Fruit fly (Drosophila melanogaster) whole organism, embryonic: Measurements from ENCODE around the gene prt.
A peak's percentile ranks its signal among the peaks of the same experiment; 100 is the strongest.

ENCODE experiments used
- ATbp ChIP-seq: fragments of 200-800 bp; sonication (Bioruptor generic); optimal IDR thresholded peaks from 2 replicates; lab custom pipeline; 2017; ENCODE audit warnings: missing biosample characterization, mild to moderate bottlenecking, missing genetic modification characterization, missing genetic modification reagents
- Antp ChIP-seq: fragments of 200-800 bp; sonication (Bioruptor generic); optimal IDR thresholded peaks from 3 replicates; lab custom pipeline; 2016; ENCODE audit warnings: missing biosample characterization, missing genetic modification characterization
- Awh ChIP-seq: fragments of 200-800 bp; sonication (Bioruptor generic); IDR thresholded peaks from 2 replicates; pipeline ENCODE4, ENCODE4 v1.3.6; 2022; ENCODE audit warnings: missing biosample characterization, missing genetic modification characterization
- B-H1 ChIP-seq: fragments of 200-800 bp; sonication (Bioruptor generic); IDR thresholded peaks from 3 replicates; pipeline ENCODE4 v1.3.6; 2022; ENCODE audit warnings: missing biosample characterization, missing genetic modification characterization
- CG10209 ChIP-seq: fragments of 200-800 bp; sonication (Bioruptor generic); optimal IDR thresholded peaks from 3 replicates; lab custom pipeline; 2017; ENCODE audit warnings: missing biosample characterization, mild to moderate bottlenecking, missing genetic modification characterization, missing genetic modification reagents
- CG11398 ChIP-seq: fragments of 200-800 bp; sonication (Bioruptor generic); optimal IDR thresholded peaks from 2 replicates; lab custom pipeline; 2016; ENCODE audit warnings: missing biosample characterization, missing genetic modification characterization
- CG11504 ChIP-seq: fragments of 200-800 bp; sonication (Bioruptor generic); optimal IDR thresholded peaks from 3 replicates; lab custom pipeline; 2019; ENCODE audit warnings: missing biosample characterization, mild to moderate bottlenecking, missing genetic modification characterization, moderate library complexity
- CG12071 ChIP-seq: fragments of 200-800 bp; sonication (Bioruptor generic); optimal IDR thresholded peaks from 3 replicates; lab custom pipeline; 2018; ENCODE audit warnings: missing biosample characterization, mild to moderate bottlenecking, missing genetic modification characterization
- CG12769 ChIP-seq: fragments of 200-800 bp; sonication (Bioruptor generic); optimal IDR thresholded peaks from 2 replicates; lab custom pipeline; 2019; ENCODE audit warnings: missing biosample characterization, mild to moderate bottlenecking, missing genetic modification characterization, moderate library complexity
- CG1529 ChIP-seq: fragments of 200-800 bp; sonication (Bioruptor generic); optimal IDR thresholded peaks from 3 replicates; lab custom pipeline; 2018; ENCODE audit warnings: missing biosample characterization, missing genetic modification characterization
- CG1603 ChIP-seq: fragments of 200-800 bp; sonication (Bioruptor generic); optimal IDR thresholded peaks from 2 replicates; lab custom pipeline; 2019; ENCODE audit warnings: missing biosample characterization, mild to moderate bottlenecking, missing genetic modification characterization, moderate library complexity
- CG1832 ChIP-seq: fragments of 200-800 bp; sonication (Bioruptor generic); optimal IDR thresholded peaks from 2 replicates; lab custom pipeline; 2017; ENCODE audit warnings: missing biosample characterization, mild to moderate bottlenecking, missing genetic modification characterization, inconsistent platforms
- CG2120 ChIP-seq: fragments of 200-800 bp; sonication (Bioruptor generic); optimal IDR thresholded peaks from 3 replicates; lab custom pipeline; 2016; ENCODE audit warnings: missing biosample characterization, missing genetic modification characterization
- CG31365 ChIP-seq: fragments of 200-800 bp; sonication (Bioruptor generic); optimal IDR thresholded peaks from 2 replicates; lab custom pipeline; 2018; ENCODE audit warnings: missing biosample characterization, mild to moderate bottlenecking, missing genetic modification characterization
- CG33213 ChIP-seq: fragments of 200-800 bp; sonication (Bioruptor generic); optimal IDR thresholded peaks from 3 replicates; lab custom pipeline; 2016; ENCODE audit warnings: missing biosample characterization, missing genetic modification characterization
- Doc2 ChIP-seq: fragments of 200-800 bp; sonication (Bioruptor generic); IDR thresholded peaks from 2 replicates; pipeline ENCODE4 v1.3.6; 2022; ENCODE audit warnings: missing biosample characterization, missing genetic modification characterization
- Eip74EF ChIP-seq, 2 experiments: fragments of 200-800 bp in 1 of 2; fragments of >200 bp in 1 of 2; sonication (Bioruptor generic) in 1 of 2; optimal IDR thresholded peaks; 2 replicates each; lab custom pipeline; 2017 to 2019; ENCODE audit warnings: missing biosample characterization in 2 of 2, missing genetic modification characterization in 2 of 2, mild to moderate bottlenecking in 1 of 2, moderate library complexity in 1 of 2
- H15 ChIP-seq: fragments of 200-800 bp; sonication (Bioruptor generic); IDR thresholded peaks from 3 replicates; pipeline ENCODE4 v1.3.6; 2022; ENCODE audit warnings: missing biosample characterization, missing genetic modification characterization
- H2.0 ChIP-seq: fragments of 200-800 bp; sonication (Bioruptor generic); IDR thresholded peaks from 2 replicates; pipeline ENCODE4 v1.3.6; 2022; ENCODE audit warnings: missing biosample characterization, missing genetic modification characterization
- HLH54F ChIP-seq: fragments of 200-800 bp; sonication (Bioruptor generic); optimal IDR thresholded peaks from 3 replicates; lab custom pipeline; 2016; ENCODE audit warnings: missing biosample characterization, missing genetic modification characterization
- Lhr ChIP-seq: fragments of 200-800 bp; sonication (Bioruptor generic); optimal IDR thresholded peaks from 3 replicates; lab custom pipeline; 2017; ENCODE audit warnings: mild to moderate bottlenecking, missing biosample characterization, missing genetic modification reagents, missing genetic modification characterization
- MBD-R2 ChIP-seq: fragments of 200-800 bp; sonication (Bioruptor generic); IDR thresholded peaks from 2 replicates; pipeline ENCODE4 v1.3.6; 2022; ENCODE audit warnings: missing biosample characterization, missing genetic modification characterization
- Med ChIP-seq: fragments of 200-800 bp; sonication (Bioruptor generic); peaks from one replicate; lab custom pipeline; 2016; ENCODE audit warnings: missing biosample characterization, missing genetic modification characterization, mild to moderate bottlenecking, inconsistent platforms, moderate library complexity
- Optix ChIP-seq: fragments of 200-800 bp; sonication (Bioruptor generic); IDR thresholded peaks from 3 replicates; pipeline ENCODE4 v1.3.6; 2022; ENCODE audit warnings: missing biosample characterization, missing genetic modification characterization
- Trl ChIP-seq, 3 experiments: fragments of >200 bp in 2 of 3; fragments of 200-800 bp in 1 of 3; sonication (Bioruptor generic) in 1 of 3; optimal IDR thresholded peaks; 2 replicates in 1 of 3; 3 replicates in 2 of 3; lab custom pipeline; 2016 to 2017; ENCODE audit warnings: missing biosample characterization in 1 of 3, missing genetic modification characterization in 1 of 3
- Xrp1 ChIP-seq: fragments of 200-800 bp; sonication (Bioruptor generic); IDR thresholded peaks from 2 replicates; pipeline ENCODE4 v1.3.6; 2022; ENCODE audit warnings: missing biosample characterization, missing genetic modification characterization
- YL-1 ChIP-seq: fragments of 200-800 bp; sonication (Bioruptor generic); optimal IDR thresholded peaks from 3 replicates; lab custom pipeline; 2017; ENCODE audit warnings: missing biosample characterization, mild to moderate bottlenecking, missing genetic modification characterization
- abd-A ChIP-seq: fragments of 200-800 bp; sonication (Bioruptor generic); optimal IDR thresholded peaks from 3 replicates; lab custom pipeline; 2019; ENCODE audit warnings: missing biosample characterization, mild to moderate bottlenecking, missing genetic modification characterization, moderate library complexity
- ac ChIP-seq: fragments of 200-800 bp; sonication (Bioruptor generic); optimal IDR thresholded peaks from 3 replicates; lab custom pipeline; 2017; ENCODE audit warnings: missing biosample characterization, mild to moderate bottlenecking, missing genetic modification characterization
- amos ChIP-seq: fragments of 200-800 bp; sonication (Bioruptor generic); IDR thresholded peaks from 2 replicates; pipeline ENCODE4 v1.3.6; 2022; ENCODE audit warnings: missing biosample characterization, missing genetic modification characterization; ENCODE audit not compliant: partially characterized antibody
- ap ChIP-seq: fragments of 200-800 bp; sonication (Bioruptor generic); IDR thresholded peaks from 2 replicates; pipeline ENCODE4 v1.3.6; 2022; ENCODE audit warnings: missing biosample characterization, missing genetic modification characterization
- caup ChIP-seq: fragments of 200-800 bp; sonication (Bioruptor generic); optimal IDR thresholded peaks from 3 replicates; lab custom pipeline; 2017; ENCODE audit warnings: missing biosample characterization, mild to moderate bottlenecking, missing genetic modification characterization, moderate library complexity; ENCODE audit not compliant: severe bottlenecking
- ci ChIP-seq: fragments of 200-800 bp; sonication (Bioruptor generic); IDR thresholded peaks from 3 replicates; pipeline ENCODE4 v1.3.6; 2022; ENCODE audit warnings: missing biosample characterization, missing genetic modification characterization
- fru ChIP-seq: fragments of >200 bp; optimal IDR thresholded peaks from 2 replicates; lab custom pipeline; 2017
- grau ChIP-seq: fragments of 200-800 bp; optimal IDR thresholded peaks from 3 replicates; lab custom pipeline; 2019; ENCODE audit warnings: missing biosample characterization, mild to moderate bottlenecking, missing genetic modification characterization, moderate library complexity
- jigr1 ChIP-seq: fragments of 200-800 bp; sonication (Bioruptor generic); IDR thresholded peaks from 3 replicates; pipeline ENCODE4 v1.3.6; 2022; ENCODE audit warnings: missing biosample characterization, missing genetic modification characterization
- luna ChIP-seq: fragments of 200-800 bp; sonication (Bioruptor generic); optimal IDR thresholded peaks from 2 replicates; lab custom pipeline; 2016; ENCODE audit warnings: missing biosample characterization, missing genetic modification characterization
- nerfin-1 ChIP-seq: fragments of 200-800 bp; sonication (Bioruptor generic); optimal IDR thresholded peaks from 3 replicates; lab custom pipeline; 2019; ENCODE audit warnings: missing biosample characterization, mild to moderate bottlenecking, missing genetic modification characterization, moderate library complexity
- nom ChIP-seq: fragments of 200-800 bp; sonication (Bioruptor generic); optimal IDR thresholded peaks from 2 replicates; lab custom pipeline; 2017; ENCODE audit warnings: missing biosample characterization, missing genetic modification characterization, mild to moderate bottlenecking, moderate library complexity, missing genetic modification reagents
- oc ChIP-seq: fragments of 200-800 bp; sonication (Bioruptor generic); optimal IDR thresholded peaks from 2 replicates; lab custom pipeline; 2018; ENCODE audit warnings: missing biosample characterization, mild to moderate bottlenecking, missing genetic modification characterization, moderate library complexity
- pb ChIP-seq: fragments of 200-800 bp; sonication (Bioruptor generic); optimal IDR thresholded peaks from 3 replicates; lab custom pipeline; 2016; ENCODE audit warnings: missing biosample characterization, missing genetic modification characterization
- prd ChIP-seq, 3 experiments: fragments of >200 bp in 2 of 3; fragments of 200-800 bp in 1 of 3; sonication (Bioruptor generic) in 1 of 3; optimal IDR thresholded peaks in 2 of 3; IDR thresholded peaks in 1 of 3; 2 replicates in 2 of 3; 3 replicates in 1 of 3; pipeline versions ENCODE4 v1.3.6 to Lab custom; 2017 to 2022; ENCODE audit warnings: missing biosample characterization in 1 of 3, missing genetic modification characterization in 1 of 3
- pros ChIP-seq: fragments of 200-800 bp; sonication (Bioruptor generic); optimal IDR thresholded peaks from 3 replicates; lab custom pipeline; 2019; ENCODE audit warnings: missing biosample characterization, mild to moderate bottlenecking, missing genetic modification characterization, moderate library complexity
- so ChIP-seq: fragments of 200-800 bp; sonication (Bioruptor generic); IDR thresholded peaks from 3 replicates; pipeline ENCODE4 v1.3.6; 2022; ENCODE audit warnings: missing biosample characterization, missing genetic modification characterization
- tll ChIP-seq, 2 experiments: fragments of 200-800 bp in 1 of 2; fragments of >200 bp in 1 of 2; sonication (Bioruptor generic) in 1 of 2; optimal IDR thresholded peaks; 2 replicates each; lab custom pipeline; 2017 to 2019; ENCODE audit warnings: missing biosample characterization in 2 of 2, missing genetic modification characterization in 2 of 2, mild to moderate bottlenecking in 1 of 2, moderate library complexity in 1 of 2
- vvl ChIP-seq: fragments of 200-800 bp; sonication (Bioruptor generic); IDR thresholded peaks from 2 replicates; pipeline ENCODE4 v1.3.6; 2022; ENCODE audit warnings: missing biosample characterization, missing genetic modification characterization

Gene prt

DNA sequence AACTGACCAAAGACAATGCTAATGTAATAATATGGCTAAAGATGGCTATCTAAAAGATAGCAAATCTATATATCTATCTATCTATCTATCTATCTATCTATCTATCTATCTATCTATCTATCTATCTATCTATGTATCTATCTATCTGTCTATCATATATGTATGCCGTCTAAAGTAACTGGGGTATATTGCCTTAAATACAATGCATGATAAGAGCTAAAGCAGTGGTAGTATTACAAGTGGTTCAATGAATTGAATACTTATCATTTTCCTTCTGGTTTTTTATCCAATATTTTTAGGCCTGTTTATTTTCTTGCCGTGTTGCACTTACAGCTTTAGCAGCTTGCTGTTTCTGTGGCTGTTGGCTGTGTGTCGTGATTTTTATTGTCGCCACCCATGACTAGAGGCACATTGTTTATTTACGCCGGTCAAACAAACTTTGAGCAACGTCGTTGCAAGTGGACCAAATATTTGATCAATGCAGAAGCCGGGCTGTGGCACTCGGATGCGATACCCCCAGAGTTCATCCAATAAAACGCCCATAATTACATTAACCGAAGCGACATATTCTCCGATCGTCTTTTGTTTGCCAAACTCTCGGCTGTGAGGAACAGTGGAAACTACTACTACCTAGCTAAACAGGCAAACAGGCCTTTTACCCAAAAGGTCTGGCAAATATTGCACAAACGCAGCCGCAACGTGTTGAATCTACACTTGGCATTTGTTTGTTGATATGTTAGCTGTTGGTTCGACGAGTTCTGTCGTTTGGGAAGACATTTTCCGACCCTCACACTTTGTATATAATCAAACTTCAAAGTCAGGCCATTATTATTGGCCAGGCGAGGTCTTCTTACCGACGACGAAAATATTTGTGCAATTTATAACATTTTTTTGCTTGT is 39.1 kb upstream of the prt start (continued):
- TF ChIP-seq CG1603 (tag; lab: Kevin White, UChicago) (peak; percentile 3), pros (no peak), CG10209 (peak; percentile 10), nom (peak; percentile 5), ATbp (GFP tag; lab: Kevin White, UChicago) (peak; percentile 9), CG31365 (tag; lab: Kevin White, UChicago) (peak; percentile 10), Doc2 (GFP tag; lab: Robert Waterston, UW) (no peak), prd (optimal IDR thresholded peaks at IDR 0.05; lab: Kevin White, UChicago) (no peak), prd (GFP tag; IDR thresholded peaks at IDR 0.05; lab: Robert Waterston, UW) (0 out of 3 replicates have a peak, but pooled peaks have one; percentile 14), luna (GFP tag; lab: Kevin White, UChicago) (no peak), Optix (GFP tag; lab: Robert Waterston, UW) (0 out of 3 replicates have a peak, but pooled peaks have one; percentile 29), ap (no peak), Med (GFP tag; lab: Kevin White, UChicago) (peak; percentile 57), tll (GFP tag; optimal IDR thresholded peaks at IDR 0.05; lab: Kevin White, UChicago) (peak in 1 of 2 experiments; percentile 74), ac (GFP tag; lab: Kevin White, UChicago) (peak; percentile 17), CG1832 (no peak)

DNA sequence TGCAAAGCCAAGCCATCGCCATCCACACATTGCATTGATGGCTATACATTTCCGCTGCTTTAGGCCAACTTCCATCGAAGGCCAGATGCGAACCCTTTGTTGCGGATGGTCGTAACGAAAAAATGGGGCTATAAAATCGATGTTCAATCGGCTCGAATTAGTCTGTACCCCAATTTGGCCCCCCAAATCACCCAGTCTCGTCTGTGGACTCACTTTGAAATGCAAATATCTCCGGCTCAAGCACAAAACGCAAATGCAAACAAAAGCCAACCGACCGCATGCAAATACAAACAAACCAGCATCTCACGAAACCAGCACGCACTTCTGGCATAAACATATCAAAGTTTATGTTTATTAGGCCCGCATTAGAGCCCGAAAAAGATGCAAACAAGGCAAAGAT is 37.5 kb upstream of the prt start:
- TF ChIP-seq abd-A (tag; lab: Kevin White, UChicago) (peak; percentile 62), YL-1 (no peak), Eip74EF (GFP tag; optimal IDR thresholded peaks at IDR 0.05; lab: Kevin White, UChicago) (peak in 1 of 2 experiments; percentile 16), Med (GFP tag; lab: Kevin White, UChicago) (peak; percentile 65), ci (GFP tag; lab: Robert Waterston, UW) (peak; percentile 54; the same call in 1 of the 3 replicates), jigr1 (GFP tag; lab: Robert Waterston, UW) (no peak), so (GFP tag; lab: Robert Waterston, UW) (0 out of 3 replicates have a peak, but pooled peaks have one; percentile 21), Antp (GFP tag; lab: Kevin White, UChicago) (no peak), CG12071 (GFP tag; lab: Kevin White, UChicago) (peak; percentile 14), nerfin-1 (no peak), oc (peak; percentile 17), Trl (optimal IDR thresholded peaks at IDR 0.05; lab: Kevin White, UChicago) (no peak), Trl (GFP tag; optimal IDR thresholded peaks at IDR 0.05; lab: Kevin White, UChicago) (no peak), CG2120 (GFP tag; lab: Kevin White, UChicago) (no peak), caup (GFP tag; lab: Kevin White, UChicago) (no peak), H15 (GFP tag; lab: Robert Waterston, UW) (peak; percentile 42; the same call in 1 of the 3 replicates), Lhr (GFP tag; lab: Kevin White, UChicago) (no peak), CG33213 (GFP tag; lab: Kevin White, UChicago) (no peak), CG12769 (tag; lab: Kevin White, UChicago) (peak; percentile 59), CG1529 (GFP tag; lab: Kevin White, UChicago) (no peak), vvl (GFP tag; lab: Robert Waterston, UW) (peak; percentile 62; the same call in 1 of the 2 replicates), fru (no peak), Awh (GFP tag; lab: Robert Waterston, UW) (peak; percentile 58; the same call in 1 of the 2 replicates), grau (no peak), CG11398 (GFP tag; lab: Kevin White, UChicago) (no peak), H2.0 (GFP tag; lab: Robert Waterston, UW) (no peak), MBD-R2 (GFP tag; lab: Robert Waterston, UW) (no peak), amos (no peak), HLH54F (no peak), Xrp1 (GFP tag; lab: Robert Waterston, UW) (0 out of 2 replicates have a peak, but pooled peaks have one; percentile 16), B-H1 (no peak), ATbp (GFP tag; lab: Kevin White, UChicago) (peak; percentile 42), pb (GFP tag; lab: Kevin White, UChicago) (peak; percentile 7), CG11504 (no peak)
